Fruit fly (Drosophila melanogaster) whole organism, embryonic: ENCODE data around the gene Lim3.

Source experiments
- CG10209 ChIP-seq: fragments of 200-800 bp; sonication (Bioruptor generic); optimal IDR thresholded peaks from 3 replicates; lab custom pipeline; 2017; ENCODE audit warnings: missing biosample characterization, mild to moderate bottlenecking, missing genetic modification characterization, missing genetic modification reagents
- CG10543 ChIP-seq: fragments of 200-800 bp; sonication (Bioruptor generic); optimal IDR thresholded peaks from 3 replicates; lab custom pipeline; 2017; ENCODE audit warnings: missing biosample characterization, mild to moderate bottlenecking, missing genetic modification characterization, moderate library complexity
- CG11456 ChIP-seq: fragments of 200-800 bp; sonication (Bioruptor generic); IDR thresholded peaks from 3 replicates; pipeline ENCODE4 v1.3.6; 2022; ENCODE audit warnings: missing biosample characterization, missing genetic modification characterization
- CG1233 ChIP-seq: fragments of 200-800 bp; sonication (Bioruptor generic); optimal IDR thresholded peaks from 4 replicates; lab custom pipeline; 2018; ENCODE audit warnings: missing biosample characterization, mild to moderate bottlenecking, missing genetic modification characterization
- CG12769 ChIP-seq: fragments of 200-800 bp; sonication (Bioruptor generic); optimal IDR thresholded peaks from 2 replicates; lab custom pipeline; 2019; ENCODE audit warnings: missing biosample characterization, mild to moderate bottlenecking, missing genetic modification characterization, moderate library complexity
- CG13894 ChIP-seq: fragments of 200-800 bp; sonication (Bioruptor generic); optimal IDR thresholded peaks from 3 replicates; lab custom pipeline; 2018; ENCODE audit warnings: missing biosample characterization, mild to moderate bottlenecking, missing genetic modification characterization, moderate library complexity
- CG15696 ChIP-seq: fragments of 200-800 bp; sonication (Bioruptor generic); optimal IDR thresholded peaks from 2 replicates; lab custom pipeline; 2019; ENCODE audit warnings: missing biosample characterization, mild to moderate bottlenecking, missing genetic modification characterization, moderate library complexity
- CG18599 ChIP-seq: fragments of 200-800 bp; sonication (Bioruptor generic); optimal IDR thresholded peaks from 3 replicates; lab custom pipeline; 2017; ENCODE audit warnings: missing biosample characterization, missing genetic modification characterization, mild to moderate bottlenecking, moderate library complexity, missing genetic modification reagents
- CG30431 ChIP-seq: fragments of 200-800 bp; sonication (Bioruptor generic); optimal IDR thresholded peaks from 2 replicates; lab custom pipeline; 2017; ENCODE audit warnings: missing biosample characterization, missing genetic modification characterization
- CG42726 ChIP-seq: fragments of 200-800 bp; sonication (Bioruptor generic); IDR thresholded peaks from 2 replicates; pipeline ENCODE4 v1.3.6; 2022; ENCODE audit warnings: missing biosample characterization, missing genetic modification characterization; ENCODE audit not compliant: partially characterized antibody
- CG5180 ChIP-seq: fragments of 200-800 bp; sonication (Bioruptor generic); optimal IDR thresholded peaks from 3 replicates; lab custom pipeline; 2017; ENCODE audit warnings: missing biosample characterization, missing genetic modification characterization, mild to moderate bottlenecking, moderate library complexity, missing genetic modification reagents
- CG8281 ChIP-seq: fragments of 200-800 bp; sonication (Bioruptor generic); optimal IDR thresholded peaks from 2 replicates; lab custom pipeline; 2018; ENCODE audit warnings: missing biosample characterization, mild to moderate bottlenecking, missing genetic modification characterization, moderate library complexity
- D19A ChIP-seq: fragments of 200-800 bp; optimal IDR thresholded peaks from 3 replicates; lab custom pipeline; 2019; ENCODE audit warnings: missing biosample characterization, mild to moderate bottlenecking, missing genetic modification characterization, moderate library complexity
- Deaf1 ChIP-seq: fragments of 200-800 bp; optimal IDR thresholded peaks from 3 replicates; lab custom pipeline; 2019; ENCODE audit warnings: missing biosample characterization, mild to moderate bottlenecking, missing genetic modification characterization, moderate library complexity
- Dfd ChIP-seq, 2 experiments: fragments of >200 bp; optimal IDR thresholded peaks; 2 replicates each; lab custom pipeline; 2017; ENCODE audit warnings: missing biosample characterization in 2 of 2, missing genetic modification characterization in 2 of 2
- Ets97D ChIP-seq: fragments of 200-800 bp; sonication (Bioruptor generic); optimal IDR thresholded peaks from 3 replicates; lab custom pipeline; 2016; ENCODE audit warnings: missing biosample characterization, missing genetic modification characterization
- Kr ChIP-seq: fragments of 200-800 bp; sonication (Bioruptor generic); optimal IDR thresholded peaks from 2 replicates; lab custom pipeline; 2017; ENCODE audit warnings: missing biosample characterization, mild to moderate bottlenecking, missing genetic modification characterization
- Lpt ChIP-seq: fragments of >200 bp; optimal IDR thresholded peaks from 2 replicates; lab custom pipeline; 2018; ENCODE audit warnings: missing biosample characterization, missing genetic modification characterization
- Oaz ChIP-seq: fragments of 200-800 bp; sonication (Bioruptor generic); IDR thresholded peaks from 2 replicates; pipeline ENCODE4 v1.3.6; 2022; ENCODE audit warnings: missing biosample characterization, missing genetic modification characterization
- Optix ChIP-seq: fragments of 200-800 bp; sonication (Bioruptor generic); IDR thresholded peaks from 3 replicates; pipeline ENCODE4 v1.3.6; 2022; ENCODE audit warnings: missing biosample characterization, missing genetic modification characterization
- Poxn ChIP-seq: fragments of 200-800 bp; sonication (Bioruptor generic); IDR thresholded peaks from 2 replicates; pipeline ENCODE4 v1.3.6; 2022; ENCODE audit warnings: missing biosample characterization, missing genetic modification characterization
- Six4 ChIP-seq: fragments of 200-800 bp; sonication (Bioruptor generic); optimal IDR thresholded peaks from 2 replicates; lab custom pipeline; 2016; ENCODE audit warnings: missing biosample characterization, missing genetic modification characterization
- Vsx1 ChIP-seq: fragments of 200-800 bp; sonication (Bioruptor generic); optimal IDR thresholded peaks from 2 replicates; lab custom pipeline; 2017; ENCODE audit warnings: missing biosample characterization, mild to moderate bottlenecking, missing genetic modification characterization, missing genetic modification reagents
- ab ChIP-seq: fragments of 200-800 bp; sonication (Bioruptor generic); optimal IDR thresholded peaks from 2 replicates; lab custom pipeline; 2016; ENCODE audit warnings: missing biosample characterization, missing genetic modification characterization
- abd-A ChIP-seq: fragments of 200-800 bp; sonication (Bioruptor generic); optimal IDR thresholded peaks from 3 replicates; lab custom pipeline; 2019; ENCODE audit warnings: missing biosample characterization, mild to moderate bottlenecking, missing genetic modification characterization, moderate library complexity
- aop ChIP-seq: fragments of 200-800 bp; sonication (Bioruptor generic); IDR thresholded peaks from 2 replicates; pipeline ENCODE4 v1.3.6; 2022; ENCODE audit warnings: missing biosample characterization, missing genetic modification characterization
- chinmo ChIP-seq: fragments of 200-800 bp; sonication (Bioruptor generic); IDR thresholded peaks from 4 replicates; pipeline ENCODE4 v1.3.6; 2022; ENCODE audit warnings: missing biosample characterization, missing genetic modification characterization; ENCODE audit not compliant: partially characterized antibody
- emc ChIP-seq: fragments of 200-800 bp; sonication (Bioruptor generic); optimal IDR thresholded peaks from 2 replicates; lab custom pipeline; 2016; ENCODE audit warnings: missing biosample characterization, missing genetic modification characterization
- fd3F ChIP-seq: fragments of 200-800 bp; sonication (Bioruptor generic); optimal IDR thresholded peaks from 2 replicates; lab custom pipeline; 2018; ENCODE audit warnings: missing biosample characterization, mild to moderate bottlenecking, missing genetic modification characterization, moderate library complexity
- ftz-f1 ChIP-seq: fragments of 200-800 bp; sonication (Bioruptor generic); optimal IDR thresholded peaks from 2 replicates; lab custom pipeline; 2016; ENCODE audit warnings: missing biosample characterization, missing genetic modification characterization
- gsb-n ChIP-seq: fragments of 200-800 bp; sonication (Bioruptor generic); optimal IDR thresholded peaks from 3 replicates; lab custom pipeline; 2018; ENCODE audit warnings: missing biosample characterization, mild to moderate bottlenecking, missing genetic modification characterization
- hth ChIP-seq: fragments of >200 bp; optimal IDR thresholded peaks from 2 replicates; lab custom pipeline; 2017; ENCODE audit warnings: inconsistent platforms
- insv ChIP-seq, 2 experiments: fragments of 200-800 bp; sonication (Bioruptor generic); optimal IDR thresholded peaks; 3 replicates each; lab custom pipeline; 2016 to 2018; ENCODE audit warnings: missing biosample characterization in 2 of 2, missing genetic modification characterization in 2 of 2
- kni ChIP-seq: fragments of 200-800 bp; sonication (Bioruptor generic); optimal IDR thresholded peaks from 3 replicates; lab custom pipeline; 2017; ENCODE audit warnings: mild to moderate bottlenecking, missing biosample characterization, missing genetic modification reagents, missing genetic modification characterization
- lab ChIP-seq: fragments of 200-800 bp; sonication (Bioruptor generic); optimal IDR thresholded peaks from 3 replicates; lab custom pipeline; 2017; ENCODE audit warnings: missing biosample characterization, missing genetic modification characterization, mild to moderate bottlenecking, moderate library complexity, missing genetic modification reagents
- pfk ChIP-seq: fragments of 200-800 bp; sonication (Bioruptor generic); optimal IDR thresholded peaks from 2 replicates; lab custom pipeline; 2018; ENCODE audit warnings: missing biosample characterization, mild to moderate bottlenecking, missing genetic modification characterization, moderate library complexity
- rib ChIP-seq: fragments of 200-800 bp; sonication (Bioruptor generic); IDR thresholded peaks from 2 replicates; pipeline ENCODE4 v1.3.6; 2022; ENCODE audit warnings: missing biosample characterization, missing genetic modification characterization
- sc ChIP-seq, 3 experiments: fragments of >200 bp in 2 of 3; fragments of 200-800 bp in 1 of 3; sonication (Bioruptor generic) in 1 of 3; optimal IDR thresholded peaks; 2 replicates in 2 of 3; 3 replicates in 1 of 3; lab custom pipeline; 2017; ENCODE audit warnings: mild to moderate bottlenecking in 1 of 3, missing biosample characterization in 1 of 3, missing genetic modification characterization in 1 of 3, missing genetic modification reagents in 1 of 3
- sens ChIP-seq: fragments of 200-800 bp; sonication (Bioruptor generic); peaks from one replicate; lab custom pipeline; 2016; ENCODE audit warnings: missing biosample characterization, missing genetic modification characterization
- twi ChIP-seq: fragments of 200-800 bp; optimal IDR thresholded peaks from 2 replicates; lab custom pipeline; 2019; ENCODE audit warnings: missing biosample characterization, mild to moderate bottlenecking, missing genetic modification characterization, moderate library complexity
- zen ChIP-seq: fragments of 200-800 bp; sonication (Bioruptor generic); optimal IDR thresholded peaks from 3 replicates; lab custom pipeline; 2018; ENCODE audit warnings: missing biosample characterization, mild to moderate bottlenecking, missing genetic modification characterization, moderate library complexity

Lim3 gene

dm6 chr2L:19154893-19155389 is 46.7 kb upstream of the Lim3 start (continued):
- TF ChIP-seq D19A (tag; lab: Kevin White, UChicago) (peak; percentile 11), CG1233 (GFP tag; lab: Kevin White, UChicago) (no peak), CG10209 (GFP tag; lab: Kevin White, UChicago) (peak; percentile 80), fd3F (GFP tag; lab: Kevin White, UChicago) (no peak), CG12769 (peak; percentile 50), ftz-f1 (GFP tag; lab: Kevin White, UChicago) (peak; percentile 29), ab (GFP tag; lab: Kevin White, UChicago) (no peak), Dfd (GFP tag; optimal IDR thresholded peaks at IDR 0.05; lab: Kevin White, UChicago) (no peak), gsb-n (tag; lab: Kevin White, UChicago) (peak; percentile 80), zen (tag; lab: Kevin White, UChicago) (peak; percentile 44), aop (0 out of 2 replicates have a peak, but pooled peaks have one; percentile 59), CG13894 (peak; percentile 26), twi (peak; percentile 98), CG18599 (GFP tag; lab: Kevin White, UChicago) (peak; percentile 17), sens (GFP tag; lab: Kevin White, UChicago) (peak; percentile 73), Lpt (peak; percentile 8), Deaf1 (tag; lab: Kevin White, UChicago) (peak; percentile 13), insv (GFP tag; optimal IDR thresholded peaks at IDR 0.05; lab: Kevin White, UChicago) (peak in 1 of 2 experiments; percentile 37), Kr (peak; percentile 86), sc (optimal IDR thresholded peaks at IDR 0.05; lab: Kevin White, UChicago) (no peak), sc (GFP tag; optimal IDR thresholded peaks at IDR 0.05; lab: Kevin White, UChicago) (peak; percentile 40), Vsx1 (peak; percentile 2), CG5180 (GFP tag; lab: Kevin White, UChicago) (peak; percentile 28), rib (GFP tag; lab: Robert Waterston, UW) (peak; percentile 57; the same call in 1 of the 2 replicates), emc (peak; percentile 3), Poxn (GFP tag; lab: Robert Waterston, UW) (no peak), Six4 (GFP tag; lab: Kevin White, UChicago) (peak; percentile 14), abd-A (tag; lab: Kevin White, UChicago) (peak; percentile 78), CG30431 (GFP tag; lab: Kevin White, UChicago) (no peak), Optix (peak; percentile 44; the same call in 1 of the 3 replicates), chinmo (peak; percentile 78; the same call in 1 of the 4 replicates), CG42726 (GFP tag; lab: Robert Waterston, UW) (peak; percentile 70; the same call in 1 of the 2 replicates), CG10543 (peak; percentile 38), lab (GFP tag; lab: Kevin White, UChicago) (peak; percentile 12), hth (peak; percentile 13), CG15696 (tag; lab: Kevin White, UChicago) (peak; percentile 13), CG11456 (GFP tag; lab: Robert Waterston, UW) (no peak), kni (peak; percentile 96), Ets97D (GFP tag; lab: Kevin White, UChicago) (peak; percentile 31), Oaz (GFP tag; lab: Robert Waterston, UW) (no peak), CG8281 (tag; lab: Kevin White, UChicago) (peak; percentile 99), pfk (peak; percentile 84)
